Worm (Caenorhabditis elegans) whole organism, L2 larva: ENCODE data around the gene R05G6.1.

Source experiments
- C34F6.9 ChIP-seq: fragments of 150-350 bp; optimal IDR thresholded peaks from 2 replicates; lab custom pipeline; 2014; ENCODE audit warnings: missing biosample characterization, missing genetic modification characterization
- F13H6.1 ChIP-seq: sonication (generic microtip); optimal IDR thresholded peaks from 2 replicates; lab custom pipeline; 2016; ENCODE audit warnings: missing genetic modification characterization, missing compliant biosample characterization
- R02D3.7 ChIP-seq: fragments of 150-350 bp; optimal IDR thresholded peaks from 2 replicates; lab custom pipeline; 2014; ENCODE audit warnings: missing biosample characterization, missing genetic modification characterization
- Y55F3AM.14 ChIP-seq: fragments of 200-800 bp; sonication (Bioruptor generic); optimal IDR thresholded peaks from 2 replicates; lab custom pipeline; 2018; ENCODE audit warnings: mild to moderate bottlenecking, missing genetic modification characterization, missing compliant biosample characterization
- ZK546.5 ChIP-seq: sonication (generic microtip); optimal IDR thresholded peaks from 2 replicates; lab custom pipeline; 2017; ENCODE audit warnings: missing biosample characterization, missing genetic modification characterization
- alr-1 ChIP-seq: fragments of 150-350 bp; optimal IDR thresholded peaks from 2 replicates; lab custom pipeline; 2014; ENCODE audit warnings: missing biosample characterization, missing genetic modification characterization
- crh-2 ChIP-seq: sonication (generic microtip); optimal IDR thresholded peaks from 2 replicates; lab custom pipeline; 2017; ENCODE audit warnings: missing biosample characterization, missing genetic modification characterization
- dmd-4 ChIP-seq: sonication (generic microtip); optimal IDR thresholded peaks from 2 replicates; lab custom pipeline; 2017; ENCODE audit warnings: missing biosample characterization, missing genetic modification characterization
- egl-27 ChIP-seq: sonication (generic microtip); optimal IDR thresholded peaks from 3 replicates; lab custom pipeline; 2017; ENCODE audit warnings: missing biosample characterization, missing genetic modification reagents, missing genetic modification characterization
- elt-1 ChIP-seq: fragments of 150-350 bp; optimal IDR thresholded peaks from 2 replicates; lab custom pipeline; 2014; ENCODE audit warnings: missing biosample characterization, missing genetic modification characterization
- gmeb-1 ChIP-seq: fragments of 150-350 bp; optimal IDR thresholded peaks from 2 replicates; lab custom pipeline; 2014; ENCODE audit warnings: missing biosample characterization, missing genetic modification characterization
- lin-11 ChIP-seq: fragments of 150-350 bp; sonication (generic microtip); optimal IDR thresholded peaks from 2 replicates; lab custom pipeline; 2014; ENCODE audit warnings: missing biosample characterization, missing genetic modification characterization, inconsistent platforms, mixed read lengths
- lin-13 ChIP-seq: fragments of 150-350 bp; optimal IDR thresholded peaks from 2 replicates; lab custom pipeline; 2014; ENCODE audit warnings: missing biosample characterization, missing genetic modification reagents, missing genetic modification characterization
- lin-39 ChIP-seq: fragments of 150-350 bp; optimal IDR thresholded peaks from 2 replicates; lab custom pipeline; 2014; ENCODE audit warnings: missing biosample characterization, missing genetic modification reagents, missing genetic modification characterization
- lsy-2 ChIP-seq, 2 experiments: fragments of 150-350 bp in 1 of 2; sonication (generic microtip) in 1 of 2; optimal IDR thresholded peaks; 2 replicates each; lab custom pipeline; 2014 to 2017; ENCODE audit warnings: missing biosample characterization in 2 of 2, missing genetic modification characterization in 2 of 2
- mab-5 ChIP-seq: fragments of 150-350 bp; optimal IDR thresholded peaks from 2 replicates; lab custom pipeline; 2014; ENCODE audit warnings: missing biosample characterization, missing genetic modification characterization
- mdl-1 ChIP-seq, 2 experiments: fragments of 150-350 bp in 1 of 2; sonication (generic microtip) in 1 of 2; optimal IDR thresholded peaks; 2 replicates each; lab custom pipeline; 2017; ENCODE audit warnings: missing biosample characterization in 2 of 2, missing genetic modification characterization in 2 of 2
- nhr-10 ChIP-seq: sonication (generic microtip); optimal IDR thresholded peaks from 2 replicates; lab custom pipeline; 2017; ENCODE audit warnings: missing biosample characterization, missing genetic modification characterization
- nhr-129 ChIP-seq: fragments of 150-350 bp; optimal IDR thresholded peaks from 2 replicates; lab custom pipeline; 2014; ENCODE audit warnings: missing biosample characterization, missing genetic modification characterization
- nhr-23 ChIP-seq: fragments of 150-350 bp; optimal IDR thresholded peaks from 2 replicates; lab custom pipeline; 2014; ENCODE audit warnings: missing biosample characterization, missing genetic modification reagents, missing genetic modification characterization
- nhr-237 ChIP-seq: fragments of 150-350 bp; optimal IDR thresholded peaks from 2 replicates; lab custom pipeline; 2014; ENCODE audit warnings: missing biosample characterization, missing genetic modification characterization
- nhr-25 ChIP-seq: fragments of 150-350 bp; sonication (generic microtip); optimal IDR thresholded peaks from 3 replicates; lab custom pipeline; 2014; ENCODE audit warnings: missing biosample characterization, missing genetic modification characterization
- nhr-6 ChIP-seq: fragments of 150-350 bp; optimal IDR thresholded peaks from 2 replicates; lab custom pipeline; 2014; ENCODE audit warnings: missing biosample characterization, missing genetic modification characterization
- nhr-77 ChIP-seq: fragments of 150-350 bp; optimal IDR thresholded peaks from 2 replicates; lab custom pipeline; 2014; ENCODE audit warnings: missing biosample characterization, missing genetic modification characterization
- sem-4 ChIP-seq: fragments of 150-350 bp; optimal IDR thresholded peaks from 2 replicates; lab custom pipeline; 2014; ENCODE audit warnings: missing biosample characterization, missing genetic modification reagents, missing genetic modification characterization
- skn-1 ChIP-seq: sonication (generic microtip); optimal IDR thresholded peaks from 2 replicates; lab custom pipeline; 2017; ENCODE audit warnings: missing biosample characterization, missing genetic modification characterization
- sma-3 ChIP-seq: sonication (generic microtip); optimal IDR thresholded peaks from 2 replicates; lab custom pipeline; 2016; ENCODE audit warnings: missing genetic modification reagents, missing genetic modification characterization, missing compliant biosample characterization
- sma-9 ChIP-seq, 2 experiments: fragments of 150-350 bp in 1 of 2; sonication (generic microtip) in 1 of 2; optimal IDR thresholded peaks; 2 replicates each; lab custom pipeline; 2014 to 2016; ENCODE audit warnings: missing genetic modification characterization in 2 of 2, mild to moderate bottlenecking in 1 of 2, missing biosample characterization in 1 of 2, missing compliant biosample characterization in 1 of 2, missing genetic modification reagents in 1 of 2, moderate library complexity in 1 of 2
- snpc-4 ChIP-seq: fragments of 150-350 bp; optimal IDR thresholded peaks from 2 replicates; lab custom pipeline; 2014; ENCODE audit warnings: missing biosample characterization, missing genetic modification characterization
- unc-55 ChIP-seq: fragments of 150-350 bp; sonication (generic microtip); optimal IDR thresholded peaks from 3 replicates; lab custom pipeline; 2014; ENCODE audit warnings: missing biosample characterization, missing genetic modification reagents, missing genetic modification characterization
- unc-62 ChIP-seq: fragments of 150-350 bp; optimal IDR thresholded peaks from 2 replicates; lab custom pipeline; 2014; ENCODE audit warnings: missing biosample characterization, missing genetic modification reagents, missing genetic modification characterization
- zag-1 ChIP-seq: fragments of 150-350 bp; optimal IDR thresholded peaks from 2 replicates; lab custom pipeline; 2014; ENCODE audit warnings: missing biosample characterization, missing genetic modification characterization
- ztf-1 ChIP-seq: fragments of 200-800 bp; sonication (Bioruptor generic); conservative IDR thresholded peaks from 2 replicates; pipeline ENCODE4 v1.3.6; 2022; ENCODE audit warnings: missing genetic modification characterization, missing compliant biosample characterization
- ztf-11 ChIP-seq: sonication (generic microtip); optimal IDR thresholded peaks from 2 replicates; lab custom pipeline; 2017; ENCODE audit warnings: missing biosample characterization, missing genetic modification characterization
- ztf-4 ChIP-seq: fragments of 150-350 bp; optimal IDR thresholded peaks from 2 replicates; lab custom pipeline; 2014; ENCODE audit warnings: missing biosample characterization, missing genetic modification characterization

Gene R05G6.1

DNA sequence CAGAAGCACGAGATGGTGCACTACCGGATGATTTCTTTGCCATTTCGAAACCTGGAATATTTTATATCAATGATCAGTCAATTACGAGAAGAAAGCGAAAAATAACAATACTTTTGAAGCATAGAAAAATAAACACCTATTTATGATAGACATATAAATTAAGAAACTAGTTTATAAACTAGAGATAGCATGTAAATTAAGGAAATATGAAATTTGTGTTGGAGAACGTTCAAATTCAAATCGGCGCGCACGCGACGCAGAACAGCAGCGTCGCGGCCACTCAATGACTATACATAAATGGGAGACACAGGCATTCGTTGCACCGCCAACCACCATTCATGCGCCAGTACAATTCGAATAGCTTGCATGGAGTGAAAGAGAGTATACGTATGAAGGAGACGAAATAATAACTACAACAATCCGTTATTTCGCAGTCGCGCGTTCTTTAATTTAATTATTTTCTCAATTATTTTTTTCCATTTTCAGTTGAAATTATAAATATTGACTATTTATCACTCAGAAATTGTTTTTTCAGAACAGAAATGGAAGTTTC lies 47.7 kb downstream of the R05G6.1 start, which contains the start of the genes cec-5 and nol-10 (continued):
- TF ChIP-seq nhr-23 (no peak), ztf-4 (tag; lab: Kevin White, UChicago) (peak; percentile 13), alr-1 (no peak), lsy-2 (tag; optimal IDR thresholded peaks at IDR 0.05; lab: Kevin White, UChicago) (peak; percentile 56 to 86), ZK546.5 (tag; lab: Kevin White, UChicago) (no peak), skn-1 (tag; lab: Kevin White, UChicago) (no peak), ztf-1 (GFP tag; lab: Robert Waterston, UW) (no peak), unc-62 (GFP tag; lab: Kevin White, UChicago) (no peak), ztf-11 (no peak), sma-3 (GFP tag; lab: Kevin White, UChicago) (peak; percentile 57), nhr-129 (peak; percentile 85), lin-11 (tag; lab: Kevin White, UChicago) (peak; percentile 70), sma-9 (GFP tag; optimal IDR thresholded peaks at IDR 0.05; lab: Kevin White, UChicago) (peak; percentile 31), sma-9 (tag; optimal IDR thresholded peaks at IDR 0.05; lab: Kevin White, UChicago) (no peak), nhr-237 (no peak), C34F6.9 (tag; lab: Kevin White, UChicago) (peak; percentile 91), R02D3.7 (no peak), nhr-25 (peak; percentile 79), lin-39 (tag; lab: Kevin White, UChicago) (no peak), unc-55 (GFP tag; lab: Kevin White, UChicago) (peak; percentile 96), gmeb-1 (tag; lab: Kevin White, UChicago) (peak; percentile 60)

DNA sequence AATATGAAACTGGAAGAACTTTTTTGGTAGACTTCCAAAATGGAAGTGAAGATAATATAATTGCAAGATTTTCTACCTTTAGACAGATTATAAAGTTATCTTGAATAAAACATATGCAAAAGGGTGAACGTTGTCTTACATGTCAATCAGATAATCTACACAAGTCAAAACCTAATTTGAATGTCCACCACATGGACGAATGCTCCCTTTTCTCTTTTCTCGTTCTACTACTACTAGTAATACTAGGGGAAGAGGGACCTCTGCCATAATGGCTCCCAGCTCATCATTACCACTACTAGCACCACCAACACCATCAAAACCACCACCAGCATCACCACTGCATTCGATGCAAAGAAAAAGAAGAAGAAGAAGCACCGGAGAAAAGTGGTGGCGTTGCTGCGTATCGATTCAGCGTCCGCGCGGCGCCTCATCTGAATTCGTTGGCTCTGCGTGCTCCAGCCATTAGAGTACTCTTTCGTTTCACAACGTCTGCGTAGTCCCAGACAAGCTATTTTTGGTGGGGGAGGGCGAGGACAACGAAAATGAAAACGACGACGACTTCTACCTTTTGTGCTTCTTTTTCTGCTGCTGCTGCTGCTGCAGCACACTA lies 52.9 kb downstream of the R05G6.1 start:
- TF ChIP-seq nhr-10 (tag; lab: Kevin White, UChicago) (no peak), lsy-2 (tag; optimal IDR thresholded peaks at IDR 0.05; lab: Kevin White, UChicago) (peak in 1 of 2 experiments; percentile 10), C34F6.9 (tag; lab: Kevin White, UChicago) (peak; percentile 40), unc-55 (GFP tag; lab: Kevin White, UChicago) (peak; percentile 69), zag-1 (tag; lab: Kevin White, UChicago) (peak; percentile 30), sem-4 (tag; lab: Kevin White, UChicago) (no peak)
- TF ChIP-seq, all 48 proteins: peak for 4

DNA sequence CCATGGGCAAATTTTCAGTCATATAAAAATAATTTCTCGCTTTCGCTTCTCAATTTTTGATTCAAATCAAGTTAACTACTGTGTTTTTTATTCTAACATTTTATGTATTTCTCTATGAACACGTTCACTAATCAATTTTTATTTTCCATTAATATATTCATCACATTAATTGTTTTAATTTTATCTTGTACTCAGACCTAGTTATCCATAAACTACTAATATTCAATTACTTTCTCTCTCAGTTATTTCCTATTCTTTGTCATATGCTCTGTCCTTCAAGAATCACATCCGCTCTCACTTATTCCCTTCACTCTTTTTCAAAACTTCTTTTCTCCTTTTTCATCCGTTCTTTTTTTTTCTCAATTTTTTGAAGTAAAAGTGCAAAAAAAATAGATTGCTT lies 54.5 kb downstream of the R05G6.1 start:
- TF ChIP-seq nhr-129 (no peak), nhr-77 (tag; lab: Kevin White, UChicago) (no peak), alr-1 (no peak), lsy-2 (tag; optimal IDR thresholded peaks at IDR 0.05; lab: Kevin White, UChicago) (no peak), elt-1 (tag; lab: Kevin White, UChicago) (no peak), lin-13 (GFP tag; lab: Kevin White, UChicago) (no peak), nhr-23 (no peak), unc-62 (GFP tag; lab: Kevin White, UChicago) (no peak), egl-27 (tag; lab: Kevin White, UChicago) (no peak), C34F6.9 (tag; lab: Kevin White, UChicago) (no peak), nhr-10 (tag; lab: Kevin White, UChicago) (no peak), Y55F3AM.14 (GFP tag; lab: Kevin White, UChicago) (no peak), F13H6.1 (tag; lab: Kevin White, UChicago) (no peak), dmd-4 (tag; lab: Kevin White, UChicago) (no peak), nhr-6 (no peak), mdl-1 (tag; optimal IDR thresholded peaks at IDR 0.05; lab: Kevin White, UChicago) (no peak)

DNA sequence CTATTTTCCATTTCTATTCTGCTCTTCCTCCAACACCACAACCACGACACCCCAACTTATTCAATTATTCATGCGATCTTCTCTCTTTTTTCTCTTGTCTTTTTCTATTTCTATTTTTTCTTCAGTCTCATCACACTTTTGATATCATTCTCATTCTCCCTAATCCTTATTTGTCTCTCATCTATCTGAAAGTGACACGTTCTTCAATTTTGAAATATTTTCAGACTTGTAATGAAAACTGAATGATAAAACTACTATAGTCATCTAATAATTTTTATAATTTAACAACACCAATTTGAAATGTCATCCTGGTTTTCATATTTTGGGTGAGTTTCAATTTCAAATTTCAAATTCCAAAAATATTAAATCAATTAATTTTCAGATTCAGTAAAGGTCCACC lies 56.2 kb downstream of the R05G6.1 start, which contains the start of gene cla-1:
cla-1 (plus strand) TSS at position 301 of the 400 bp plus-strand sequence.
- TF ChIP-seq sem-4 (tag; lab: Kevin White, UChicago) = peak; percentile 45
- no peak for TF ChIP-seq mab-5
- no peak for TF ChIP-seq C34F6.9 (tag; lab: Kevin White, UChicago)
- TF ChIP-seq nhr-77 (tag; lab: Kevin White, UChicago) = no peak
- no peak for TF ChIP-seq skn-1 (tag; lab: Kevin White, UChicago)
- TF ChIP-seq ztf-1 (GFP tag; lab: Robert Waterston, UW) = no peak
- TF ChIP-seq snpc-4 = no peak
- peak; percentile 46 for TF ChIP-seq unc-55 (GFP tag; lab: Kevin White, UChicago)
- TF ChIP-seq crh-2 (tag; lab: Kevin White, UChicago) = no peak
